Worm (Caenorhabditis elegans): ENCODE results near the gene Y69A2AR.25.

Y69A2AR.25 gene

ce11 chrIV:2601988-2602861 lies 34.1 kb upstream of the Y69A2AR.25 start (continued):
- TF ChIP-seq B0261.1 (tag; optimal IDR thresholded peaks at IDR 0.05) (peak; percentile 19), F23B12.7 (tag; optimal IDR thresholded peaks at IDR 0.05; ENCODE audit: insufficient read depth) (peak; percentile 53), dpl-1 (GFP tag; optimal IDR thresholded peaks at IDR 0.05) (peak; percentile 8), hrde-1 (tag; optimal IDR thresholded peaks at IDR 0.05; ENCODE audit: borderline replicate concordance) (no peak), ceh-27 (GFP tag; optimal IDR thresholded peaks at IDR 0.05) (peak; percentile 94), Y95B8A.8 (GFP tag; IDR thresholded peaks at IDR 0.05) (peak; percentile 90), tbx-9 (tag; optimal IDR thresholded peaks at IDR 0.05; ENCODE audit: borderline replicate concordance) (no peak), D2030.7 (GFP tag; IDR thresholded peaks at IDR 0.05) (no peak), ama-1 (optimal IDR thresholded peaks at IDR 0.05) (peak; percentile 40), ama-1 (GFP tag; optimal IDR thresholded peaks at IDR 0.05) (no peak), Y53F4B.3 (GFP tag; IDR thresholded peaks at IDR 0.05) (no peak), him-1 (tag; optimal IDR thresholded peaks at IDR 0.05) (no peak), nfya-1 (tag; optimal IDR thresholded peaks at IDR 0.05; ENCODE audit: borderline replicate concordance, insufficient read depth) (no peak), F52B5.7 (tag; optimal IDR thresholded peaks at IDR 0.05) (peak; percentile 92), let-526 (GFP tag; IDR thresholded peaks at IDR 0.05) (peak; percentile 99), sdz-38 (tag; optimal IDR thresholded peaks at IDR 0.05) (no peak), nfyb-1 (GFP tag; IDR thresholded peaks at IDR 0.05) (peak; percentile 97), xnd-1 (tag; optimal IDR thresholded peaks at IDR 0.05) (no peak), ztf-25 (GFP tag; IDR thresholded peaks at IDR 0.05) (no peak), somi-1 (GFP tag; optimal IDR thresholded peaks at IDR 0.05) (peak; percentile 99), dox-1 (GFP tag; IDR thresholded peaks at IDR 0.05) (peak; percentile 95), nhr-80 (tag; optimal IDR thresholded peaks at IDR 0.05) (peak; percentile 96), lin-26 (GFP tag; IDR thresholded peaks at IDR 0.05) (peak; percentile 88), zim-3 (tag; optimal IDR thresholded peaks at IDR 0.05) (peak; percentile 19), nhr-90 (tag; optimal IDR thresholded peaks at IDR 0.05) (peak; percentile 89), ets-4 (GFP tag; optimal IDR thresholded peaks at IDR 0.05) (peak; percentile 90), ceh-58 (GFP tag; IDR thresholded peaks at IDR 0.05) (no peak), ztf-18 (tag; optimal IDR thresholded peaks at IDR 0.05) (peak; percentile 68), unc-130 (GFP tag; optimal IDR thresholded peaks at IDR 0.05) (no peak), chd-7 (tag; optimal IDR thresholded peaks at IDR 0.05) (peak; percentile 98), lir-1 (GFP tag; conservative IDR thresholded peaks at IDR 0.05) (peak; percentile 96), snpc-3.4 (tag; optimal IDR thresholded peaks at IDR 0.05) (no peak), atf-7 (tag; optimal IDR thresholded peaks at IDR 0.05) (peak; percentile 98)

ce11 chrIV:2600841-2601240 lies 32.7 kb upstream of the Y69A2AR.25 start, which contains the start of gene epg-9:
epg-9 (plus strand) TSS chrIV:2601141.
- no peak for TF ChIP-seq pbrm-1 (GFP tag; IDR thresholded peaks at IDR 0.05)
- TF ChIP-seq ztf-25 (GFP tag; IDR thresholded peaks at IDR 0.05) = no peak
- no peak for TF ChIP-seq gei-17 (GFP tag; optimal IDR thresholded peaks at IDR 0.05)
- no peak for TF ChIP-seq nfya-2 (GFP tag; IDR thresholded peaks at IDR 0.05)
- no peak for TF ChIP-seq hsf-1 (GFP tag; IDR thresholded peaks at IDR 0.05)
- TF ChIP-seq sdz-38 (tag; optimal IDR thresholded peaks at IDR 0.05) = no peak

Data from whole organism, young adult.